Worm (Caenorhabditis elegans) whole organism, late embryonic: ENCODE measurements around the gene acdh-11.

Source experiments
- ama-1 ChIP-seq: fragments of 150-350 bp; optimal IDR thresholded peaks from 2 replicates; lab custom pipeline; 2014
- ceh-14 ChIP-seq: sonication (generic microtip); optimal IDR thresholded peaks from 2 replicates; lab custom pipeline; 2016; ENCODE audit warnings: missing genotype, missing genetic modification characterization, missing compliant biosample characterization
- che-1 ChIP-seq: sonication (generic microtip); optimal IDR thresholded peaks from 2 replicates; lab custom pipeline; 2016; ENCODE audit warnings: mild to moderate bottlenecking, missing genetic modification characterization, missing compliant biosample characterization
- dve-1 ChIP-seq: sonication (generic microtip); optimal IDR thresholded peaks from 2 replicates; lab custom pipeline; 2017; ENCODE audit warnings: antibody characterized with exemption, mild to moderate bottlenecking, missing genetic modification characterization, missing compliant biosample characterization
- pqm-1 ChIP-seq: sonication (generic microtip); optimal IDR thresholded peaks from 2 replicates; lab custom pipeline; 2016; ENCODE audit warnings: missing genetic modification characterization, missing compliant biosample characterization
- unc-3 ChIP-seq, 2 experiments: fragments of 200-800 bp in 1 of 2; sonication (Bioruptor generic) in 1 of 2; sonication (generic microtip) in 1 of 2; conservative IDR thresholded peaks in 1 of 2; optimal IDR thresholded peaks in 1 of 2; 2 replicates each; pipeline versions ENCODE4 v1.3.6 to Lab custom; 2016 to 2022; ENCODE audit warnings: missing compliant biosample characterization in 2 of 2, missing genetic modification characterization in 2 of 2, missing genetic modification reagents in 1 of 2
- unc-42 ChIP-seq: sonication (generic microtip); optimal IDR thresholded peaks from 2 replicates; lab custom pipeline; 2016; ENCODE audit warnings: missing genotype, missing genetic modification characterization, missing compliant biosample characterization
- ztf-16 ChIP-seq: sonication (generic microtip); optimal IDR thresholded peaks from 2 replicates; lab custom pipeline; 2017; ENCODE audit warnings: missing genetic modification characterization, missing compliant biosample characterization

ce11 chrIII:10552929-10553328 lies 13.1 kb upstream of the acdh-11 start, which contains the start of gene T21C12.8:
- TF ChIP-seq che-1 (tag; lab: Kevin White, UChicago) (no peak), unc-42 (no peak), ceh-14 (tag; lab: Kevin White, UChicago) (no peak), dve-1 (tag; lab: Kevin White, UChicago) (no peak), ama-1 (lab: Kevin White, UChicago) (no peak), ztf-16 (tag; lab: Kevin White, UChicago) (no peak), unc-3 (GFP tag; conservative IDR thresholded peaks at IDR 0.05; lab: Robert Waterston, UW) (no peak), unc-3 (tag; optimal IDR thresholded peaks at IDR 0.05; lab: Kevin White, UChicago) (no peak), pqm-1 (tag; lab: Kevin White, UChicago) (no peak)
